Worm (Caenorhabditis elegans) whole organism, young adult: ENCODE data around the gene ZK1320.9.

Experiments used
- C06A6.2 ChIP-seq: fragments of 200-800 bp; sonication (Bioruptor generic); conservative IDR thresholded peaks from 2 replicates; pipeline ENCODE4 v1.3.6; 2022; ENCODE audit warnings: missing genetic modification characterization, missing compliant biosample characterization
- F37B4.10 ChIP-seq: fragments of 200-800 bp; sonication (Bioruptor generic); IDR thresholded peaks from 2 replicates; pipeline ENCODE4 v1.3.6; 2022; ENCODE audit warnings: missing genetic modification characterization, missing compliant biosample characterization
- F52B5.7 ChIP-seq: sonication (generic microtip); optimal IDR thresholded peaks from 2 replicates; lab custom pipeline; 2016; ENCODE audit warnings: mild to moderate bottlenecking, missing genetic modification characterization, missing compliant biosample characterization
- F57A8.1 ChIP-seq: fragments of 200-800 bp; sonication (Bioruptor generic); optimal IDR thresholded peaks from 2 replicates; lab custom pipeline; 2018; ENCODE audit warnings: mild to moderate bottlenecking, missing genetic modification characterization, moderate library complexity, missing compliant biosample characterization
- F57C9.4 ChIP-seq: sonication (generic microtip); optimal IDR thresholded peaks from 2 replicates; lab custom pipeline; 2017; ENCODE audit warnings: mild to moderate bottlenecking, missing genetic modification characterization, missing compliant biosample characterization
- K12H6.12 ChIP-seq: fragments of 200-800 bp; sonication (Bioruptor generic); optimal IDR thresholded peaks from 2 replicates; lab custom pipeline; 2018; ENCODE audit warnings: mild to moderate bottlenecking, missing genetic modification characterization, missing compliant biosample characterization
- Y56A3A.18 ChIP-seq: fragments of 200-800 bp; sonication (Bioruptor generic); IDR thresholded peaks from 2 replicates; pipeline ENCODE4 v1.3.6; 2022; ENCODE audit warnings: missing genetic modification reagents, missing genetic modification characterization, missing compliant biosample characterization
- Y79H2A.3 ChIP-seq: fragments of 200-800 bp; sonication (Bioruptor generic); conservative IDR thresholded peaks from 2 replicates; pipeline ENCODE4 v1.3.6; 2022; ENCODE audit warnings: missing genetic modification reagents, missing genetic modification characterization, missing compliant biosample characterization
- Y95B8A.8 ChIP-seq: fragments of 200-800 bp; sonication (Bioruptor generic); IDR thresholded peaks from 2 replicates; pipeline ENCODE4 v1.3.6; 2022; ENCODE audit warnings: missing genetic modification reagents, missing genetic modification characterization, missing compliant biosample characterization
- ama-1 ChIP-seq, 3 experiments: fragments of 150-350 bp in 1 of 3; sonication (generic microtip) in 2 of 3; optimal IDR thresholded peaks; 2 replicates each; lab custom pipeline; 2014 to 2018; ENCODE audit warnings: missing biosample characterization in 2 of 3, missing genetic modification characterization in 2 of 3, missing genetic modification reagents in 2 of 3
- aptf-2 ChIP-seq: fragments of 200-800 bp; sonication (Bioruptor generic); conservative IDR thresholded peaks from 2 replicates; pipeline ENCODE4 v1.3.6; 2022; ENCODE audit warnings: missing genetic modification reagents, missing genetic modification characterization, missing compliant biosample characterization
- attf-3 ChIP-seq: fragments of 200-800 bp; sonication (Bioruptor generic); conservative IDR thresholded peaks from 2 replicates; pipeline ENCODE4 v1.3.6; 2022; ENCODE audit warnings: missing genetic modification reagents, missing genetic modification characterization, missing compliant biosample characterization
- bed-1 ChIP-seq: fragments of 200-800 bp; sonication (Bioruptor generic); IDR thresholded peaks from 2 replicates; pipeline ENCODE4 v1.3.6; 2022; ENCODE audit warnings: missing genetic modification reagents, missing genetic modification characterization, missing compliant biosample characterization
- ccch-3 ChIP-seq: fragments of 200-800 bp; sonication (Bioruptor generic); optimal IDR thresholded peaks from 2 replicates; lab custom pipeline; 2018; ENCODE audit warnings: mild to moderate bottlenecking, missing genetic modification characterization, missing compliant biosample characterization
- ceh-100 ChIP-seq: fragments of 200-800 bp; sonication (Bioruptor generic); IDR thresholded peaks from 2 replicates; pipeline ENCODE4 v1.3.6; 2022; ENCODE audit warnings: missing genetic modification reagents, missing genetic modification characterization, missing compliant biosample characterization
- ceh-40 ChIP-seq: fragments of 200-800 bp; sonication (Bioruptor generic); IDR thresholded peaks from 2 replicates; pipeline ENCODE4 v1.3.6; 2022; ENCODE audit warnings: missing genetic modification characterization, missing compliant biosample characterization
- ceh-58 ChIP-seq: fragments of 200-800 bp; sonication (Bioruptor generic); IDR thresholded peaks from 2 replicates; pipeline ENCODE4 v1.3.6; 2022; ENCODE audit warnings: missing genetic modification characterization, missing compliant biosample characterization
- chd-7 ChIP-seq: sonication (generic microtip); optimal IDR thresholded peaks from 2 replicates; lab custom pipeline; 2016; ENCODE audit warnings: mild to moderate bottlenecking, missing genetic modification characterization, moderate library complexity, missing compliant biosample characterization
- dox-1 ChIP-seq: fragments of 200-800 bp; sonication (Bioruptor generic); IDR thresholded peaks from 2 replicates; pipeline ENCODE4 v1.3.6; 2022; ENCODE audit warnings: missing genetic modification reagents, missing genetic modification characterization, missing compliant biosample characterization
- egl-18 ChIP-seq: fragments of 200-800 bp; sonication (Bioruptor generic); IDR thresholded peaks from 2 replicates; pipeline ENCODE4 v1.3.6; 2022; ENCODE audit warnings: missing genetic modification reagents, missing genetic modification characterization, missing compliant biosample characterization
- egl-44 ChIP-seq: fragments of 200-800 bp; sonication (Bioruptor generic); IDR thresholded peaks from 2 replicates; pipeline ENCODE4 v1.3.6; 2022; ENCODE audit warnings: missing genetic modification reagents, missing genetic modification characterization, missing compliant biosample characterization
- egrh-3 ChIP-seq: fragments of 200-800 bp; sonication (Bioruptor generic); IDR thresholded peaks from 2 replicates; pipeline ENCODE4 v1.3.6; 2022; ENCODE audit warnings: missing genetic modification reagents, missing genetic modification characterization, missing compliant biosample characterization
- ekl-4 ChIP-seq: fragments of 200-800 bp; sonication (Bioruptor generic); IDR thresholded peaks from 2 replicates; pipeline ENCODE4 v1.3.6; 2022; ENCODE audit warnings: missing genetic modification reagents, missing genetic modification characterization, missing compliant biosample characterization
- ets-4 ChIP-seq: fragments of 200-800 bp; sonication (Bioruptor generic); optimal IDR thresholded peaks from 2 replicates; lab custom pipeline; 2018; ENCODE audit warnings: mild to moderate bottlenecking, missing genetic modification characterization, missing compliant biosample characterization
- fkh-3 ChIP-seq: sonication (generic microtip); optimal IDR thresholded peaks from 2 replicates; lab custom pipeline; 2016; ENCODE audit warnings: mild to moderate bottlenecking, missing genetic modification characterization, missing compliant biosample characterization
- hlh-12 ChIP-seq: sonication (generic microtip); optimal IDR thresholded peaks from 2 replicates; lab custom pipeline; 2016; ENCODE audit warnings: missing genetic modification characterization, missing compliant biosample characterization
- lin-54 ChIP-seq: fragments of 200-800 bp; sonication (Bioruptor generic); optimal IDR thresholded peaks from 2 replicates; lab custom pipeline; 2018; ENCODE audit warnings: mild to moderate bottlenecking, missing genetic modification characterization, missing compliant biosample characterization
- lir-1 ChIP-seq: fragments of 200-800 bp; sonication (Bioruptor generic); conservative IDR thresholded peaks from 2 replicates; pipeline ENCODE4 v1.3.6; 2022; ENCODE audit warnings: missing genetic modification reagents, missing genetic modification characterization, missing compliant biosample characterization
- nhr-27 ChIP-seq: fragments of 200-800 bp; sonication (Bioruptor generic); optimal IDR thresholded peaks from 2 replicates; lab custom pipeline; 2018; ENCODE audit warnings: mild to moderate bottlenecking, missing genetic modification characterization, moderate library complexity, missing compliant biosample characterization
- nhr-80 ChIP-seq: sonication (generic microtip); optimal IDR thresholded peaks from 2 replicates; lab custom pipeline; 2016; ENCODE audit warnings: missing genetic modification characterization, missing compliant biosample characterization
- pbrm-1 ChIP-seq: fragments of 200-800 bp; sonication (Bioruptor generic); IDR thresholded peaks from 2 replicates; pipeline ENCODE4 v1.3.6; 2022; ENCODE audit warnings: missing genetic modification reagents, missing genetic modification characterization, missing compliant biosample characterization
- pha-4 ChIP-seq: fragments of 150-350 bp; sonication (generic microtip); optimal IDR thresholded peaks from 2 replicates; lab custom pipeline; 2014; ENCODE audit warnings: missing biosample characterization, missing genetic modification reagents, missing genetic modification characterization
- rcor-1 ChIP-seq: fragments of 200-800 bp; sonication (Bioruptor generic); IDR thresholded peaks from 2 replicates; pipeline ENCODE4 v1.3.6; 2022; ENCODE audit warnings: missing genetic modification reagents, missing genetic modification characterization, missing compliant biosample characterization
- repo-1 ChIP-seq: sonication (generic microtip); optimal IDR thresholded peaks from 2 replicates; lab custom pipeline; 2017; ENCODE audit warnings: mild to moderate bottlenecking, missing genetic modification characterization, missing compliant biosample characterization
- sdz-38 ChIP-seq: sonication (generic microtip); optimal IDR thresholded peaks from 2 replicates; lab custom pipeline; 2016; ENCODE audit warnings: missing genotype, missing genetic modification characterization, missing compliant biosample characterization
- sea-2 ChIP-seq: fragments of 200-800 bp; sonication (Bioruptor generic); IDR thresholded peaks from 2 replicates; pipeline ENCODE4 v1.3.6; 2022; ENCODE audit warnings: missing genetic modification characterization, missing compliant biosample characterization
- snpc-1.1 ChIP-seq: sonication (generic microtip); optimal IDR thresholded peaks from 2 replicates; lab custom pipeline; 2017; ENCODE audit warnings: missing genetic modification characterization, mild to moderate bottlenecking, missing compliant biosample characterization, antibody characterized with exemption, moderate library complexity, missing genotype, missing genetic modification reagents; ENCODE audit not compliant: insufficient read depth
- snpc-1.3 ChIP-seq: sonication (generic microtip); optimal IDR thresholded peaks from 2 replicates; lab custom pipeline; 2017; ENCODE audit warnings: missing genetic modification characterization, mild to moderate bottlenecking, missing compliant biosample characterization, antibody characterized with exemption, moderate library complexity, missing genotype, missing genetic modification reagents; ENCODE audit not compliant: insufficient read depth
- snpc-3.4 ChIP-seq: sonication (generic microtip); optimal IDR thresholded peaks from 2 replicates; lab custom pipeline; 2017; ENCODE audit warnings: missing genetic modification characterization, mild to moderate bottlenecking, missing compliant biosample characterization, antibody characterized with exemption, moderate library complexity, missing genotype, missing genetic modification reagents
- tbp1 ChIP-seq: fragments of 200-800 bp; sonication (Bioruptor generic); optimal IDR thresholded peaks from 2 replicates; lab custom pipeline; 2018; ENCODE audit warnings: mild to moderate bottlenecking, missing genetic modification characterization, missing compliant biosample characterization
- tlf-1 ChIP-seq: fragments of 200-800 bp; sonication (Bioruptor generic); optimal IDR thresholded peaks from 2 replicates; lab custom pipeline; 2018; ENCODE audit warnings: mild to moderate bottlenecking, missing genetic modification characterization, missing compliant biosample characterization
- unc-62 ChIP-seq: fragments of 150-350 bp; optimal IDR thresholded peaks from 2 replicates; lab custom pipeline; 2014; ENCODE audit warnings: missing biosample characterization, missing genetic modification reagents, missing genetic modification characterization
- xnd-1 ChIP-seq: sonication (generic microtip); optimal IDR thresholded peaks from 2 replicates; lab custom pipeline; 2016; ENCODE audit warnings: missing genotype, missing genetic modification reagents, missing genetic modification characterization, missing compliant biosample characterization
- zfh-2 ChIP-seq: fragments of 200-800 bp; sonication (Bioruptor generic); conservative IDR thresholded peaks from 2 replicates; pipeline ENCODE4 v1.3.6; 2022; ENCODE audit warnings: missing genetic modification reagents, missing genetic modification characterization, missing compliant biosample characterization

Gene ZK1320.9

ce11 chrII:9695942-9696341 lies 9.4 kb upstream of the ZK1320.9 start:
- TF ChIP-seq bed-1 (no peak), fkh-3 (tag; lab: Kevin White, UChicago) (no peak), C06A6.2 (GFP tag; lab: Robert Waterston, UW) (no peak), K12H6.12 (tag; lab: Kevin White, UChicago) (no peak), sea-2 (no peak), dox-1 (GFP tag; lab: Robert Waterston, UW) (no peak), ets-4 (GFP tag; lab: Kevin White, UChicago) (no peak), snpc-1.1 (tag; lab: Kevin White, UChicago) (no peak), lir-1 (GFP tag; lab: Robert Waterston, UW) (no peak), snpc-3.4 (tag; lab: Kevin White, UChicago) (no peak), nhr-80 (tag; lab: Kevin White, UChicago) (no peak), ceh-58 (GFP tag; lab: Robert Waterston, UW) (no peak), ccch-3 (GFP tag; lab: Kevin White, UChicago) (no peak), attf-3 (GFP tag; lab: Robert Waterston, UW) (no peak), pha-4 (no peak), F57A8.1 (no peak), repo-1 (tag; lab: Kevin White, UChicago) (no peak)

- no peak for TF ChIP-seq lin-54 (GFP tag; lab: Kevin White, UChicago)
- no peak for TF ChIP-seq ceh-40 (GFP tag; lab: Robert Waterston, UW)
- TF ChIP-seq dox-1 (GFP tag; lab: Robert Waterston, UW) = no peak
- no peak for TF ChIP-seq unc-62
- no peak for TF ChIP-seq nhr-80 (tag; lab: Kevin White, UChicago)
- no peak for TF ChIP-seq ceh-58 (GFP tag; lab: Robert Waterston, UW)
- no peak for TF ChIP-seq hlh-12
- TF ChIP-seq xnd-1 = no peak
- no peak for TF ChIP-seq chd-7 (tag; lab: Kevin White, UChicago)
- no peak for TF ChIP-seq Y56A3A.18 (GFP tag; lab: Robert Waterston, UW)
- TF ChIP-seq egl-18 (GFP tag; lab: Robert Waterston, UW) = no peak
- no peak for TF ChIP-seq F52B5.7 (tag; lab: Kevin White, UChicago)
- TF ChIP-seq rcor-1 = no peak
- no peak for TF ChIP-seq tlf-1 (GFP tag; lab: Kevin White, UChicago)
- no peak for TF ChIP-seq Y95B8A.8 (GFP tag; lab: Robert Waterston, UW)
- TF ChIP-seq egrh-3 = no peak
- TF ChIP-seq ceh-100 (GFP tag; lab: Robert Waterston, UW) = no peak
- TF ChIP-seq ama-1 (optimal IDR thresholded peaks at IDR 0.05; lab: Kevin White, UChicago) = no peak
- TF ChIP-seq ama-1 (GFP tag; optimal IDR thresholded peaks at IDR 0.05; lab: Kevin White, UChicago) = no peak
- TF ChIP-seq tbp1 (GFP tag; lab: Kevin White, UChicago) = no peak
These were observed 5.3 kb upstream of the ZK1320.9 start, which contains the start of gene nlp-11 for ce11 chrII:9691839-9692238. Gene nlp-11, minus strand, starts transcription at chrII:9691939.

- no peak for TF ChIP-seq egl-44 (GFP tag; lab: Robert Waterston, UW)
- TF ChIP-seq, all 124 proteins: peak for 0
These were observed 3.6 kb upstream of the ZK1320.9 start for ce11 chrII:9690067-9690632.

ce11 chrII:9684175-9684574 lies 2.3 kb downstream of the ZK1320.9 start:
- TF ChIP-seq aptf-2 (no peak), xnd-1 (no peak), ekl-4 (GFP tag; lab: Robert Waterston, UW) (no peak), sdz-38 (tag; lab: Kevin White, UChicago) (no peak), zfh-2 (no peak), F52B5.7 (tag; lab: Kevin White, UChicago) (no peak), snpc-1.3 (tag; lab: Kevin White, UChicago) (no peak), fkh-3 (tag; lab: Kevin White, UChicago) (no peak), F57C9.4 (tag; lab: Kevin White, UChicago) (no peak), egl-44 (GFP tag; lab: Robert Waterston, UW) (no peak), tlf-1 (GFP tag; lab: Kevin White, UChicago) (no peak), ceh-58 (GFP tag; lab: Robert Waterston, UW) (no peak), pbrm-1 (GFP tag; lab: Robert Waterston, UW) (no peak), lir-1 (GFP tag; lab: Robert Waterston, UW) (no peak), nhr-27 (tag; lab: Kevin White, UChicago) (no peak), F37B4.10 (GFP tag; lab: Robert Waterston, UW) (no peak), Y79H2A.3 (GFP tag; lab: Robert Waterston, UW) (no peak)
